Worm (Caenorhabditis elegans) whole organism, L1 larva: Measurements from ENCODE around the gene str-37.
A peak's percentile ranks its signal among the peaks of the same experiment; 100 is the strongest.

Source experiments
- C16A3.4 ChIP-seq: fragments of 150-350 bp; optimal IDR thresholded peaks from 2 replicates; lab custom pipeline; 2014; ENCODE audit warnings: missing biosample characterization, missing genetic modification characterization
- C34B4.2 ChIP-seq: sonication (generic microtip); optimal IDR thresholded peaks from 2 replicates; lab custom pipeline; 2017; ENCODE audit warnings: mild to moderate bottlenecking, missing genetic modification characterization, missing compliant biosample characterization
- Y116A8C.19 ChIP-seq: sonication (generic microtip); optimal IDR thresholded peaks from 2 replicates; lab custom pipeline; 2016; ENCODE audit warnings: missing compliant biosample characterization, missing genetic modification characterization, borderline replicate concordance
- alr-1 ChIP-seq: fragments of 200-800 bp; sonication (Bioruptor generic); optimal IDR thresholded peaks from 2 replicates; lab custom pipeline; 2018; ENCODE audit warnings: borderline replicate concordance, mild to moderate bottlenecking, missing genetic modification characterization, missing compliant biosample characterization
- blmp-1 ChIP-seq: fragments of 150-350 bp; optimal IDR thresholded peaks from 2 replicates; lab custom pipeline; 2014; ENCODE audit warnings: missing biosample characterization, missing genetic modification characterization
- ceh-63 ChIP-seq: fragments of 200-800 bp; sonication (Bioruptor generic); optimal IDR thresholded peaks from 2 replicates; lab custom pipeline; 2018; ENCODE audit warnings: mild to moderate bottlenecking, missing genetic modification characterization, missing compliant biosample characterization
- ceh-88 ChIP-seq: fragments of 200-800 bp; sonication (Bioruptor generic); IDR thresholded peaks from 2 replicates; pipeline ENCODE4 v1.3.6; 2022; ENCODE audit warnings: missing genetic modification characterization, missing compliant biosample characterization
- dpl-1 ChIP-seq, 3 experiments: fragments of 150-350 bp in 2 of 3; sonication (generic microtip) in 1 of 3; optimal IDR thresholded peaks; 2 replicates each; lab custom pipeline; 2014 to 2017; ENCODE audit warnings: missing biosample characterization in 3 of 3, missing genetic modification characterization in 3 of 3, missing genetic modification reagents in 3 of 3
- dsc-1 ChIP-seq: sonication (generic microtip); optimal IDR thresholded peaks from 2 replicates; lab custom pipeline; 2016; ENCODE audit warnings: mild to moderate bottlenecking, missing genetic modification characterization, missing compliant biosample characterization
- efl-1 ChIP-seq, 4 experiments: fragments of 150-350 bp; optimal IDR thresholded peaks in 3 of 4; peaks in 1 of 4; 1 replicate in 1 of 4; 2 replicates in 3 of 4; lab custom pipeline; 2014; ENCODE audit warnings: missing biosample characterization in 2 of 4, missing genetic modification characterization in 2 of 4, missing genetic modification reagents in 2 of 4
- efl-3 ChIP-seq: fragments of 200-800 bp; sonication (Bioruptor generic); optimal IDR thresholded peaks from 2 replicates; lab custom pipeline; 2018; ENCODE audit warnings: mild to moderate bottlenecking, missing genetic modification characterization, missing compliant biosample characterization
- egl-13 ChIP-seq: sonication (generic microtip); optimal IDR thresholded peaks from 2 replicates; lab custom pipeline; 2016; ENCODE audit warnings: missing genotype, missing genetic modification reagents, missing genetic modification characterization, missing compliant biosample characterization
- elt-2 ChIP-seq: sonication (generic microtip); optimal IDR thresholded peaks from 2 replicates; lab custom pipeline; 2016; ENCODE audit warnings: missing genetic modification characterization, mild to moderate bottlenecking, inconsistent platforms, missing compliant biosample characterization, missing genetic modification reagents
- elt-3 ChIP-seq, 6 experiments: fragments of 150-350 bp in 1 of 6; sonication (generic microtip); optimal IDR thresholded peaks; 2 replicates each; lab custom pipeline; 2017 to 2018; ENCODE audit warnings: missing biosample characterization in 6 of 6, missing genetic modification characterization in 6 of 6, inconsistent platforms in 1 of 6
- fos-1 ChIP-seq: fragments of 150-350 bp; optimal IDR thresholded peaks from 2 replicates; lab custom pipeline; 2014; ENCODE audit warnings: missing biosample characterization, missing genetic modification characterization
- grh-1 ChIP-seq: fragments of 200-800 bp; sonication (Bioruptor generic); IDR thresholded peaks from 2 replicates; pipeline ENCODE4 v1.3.6; 2022; ENCODE audit warnings: missing genetic modification reagents, missing genetic modification characterization, missing compliant biosample characterization
- hpl-2 ChIP-seq: fragments of 150-350 bp; optimal IDR thresholded peaks from 2 replicates; lab custom pipeline; 2014; ENCODE audit warnings: missing biosample characterization, missing genetic modification reagents, missing genetic modification characterization
- isw-1 ChIP-seq: fragments of 200-800 bp; sonication (Bioruptor generic); IDR thresholded peaks from 2 replicates; pipeline ENCODE4 v1.3.6; 2022; ENCODE audit warnings: missing genetic modification characterization, missing compliant biosample characterization
- lin-14 ChIP-seq: fragments of 200-800 bp; sonication (Bioruptor generic); optimal IDR thresholded peaks from 2 replicates; lab custom pipeline; 2018; ENCODE audit warnings: mild to moderate bottlenecking, missing genetic modification characterization, moderate library complexity, missing compliant biosample characterization
- lin-35 ChIP-seq, 2 experiments: fragments of 150-350 bp; optimal IDR thresholded peaks; 2 replicates each; lab custom pipeline; 2014; ENCODE audit warnings: missing biosample characterization in 2 of 2, missing genetic modification characterization in 2 of 2, missing genetic modification reagents in 2 of 2
- lsy-2 ChIP-seq, 2 experiments: fragments of 150-350 bp; optimal IDR thresholded peaks; 2 replicates each; lab custom pipeline; 2014; ENCODE audit warnings: missing biosample characterization in 2 of 2, missing genetic modification characterization in 2 of 2
- mab-9 ChIP-seq: fragments of 200-800 bp; sonication (Bioruptor generic); IDR thresholded peaks from 2 replicates; pipeline ENCODE4 v1.3.6; 2022; ENCODE audit warnings: missing genetic modification reagents, missing genetic modification characterization, missing compliant biosample characterization
- mef-2 ChIP-seq: fragments of 150-350 bp; optimal IDR thresholded peaks from 2 replicates; lab custom pipeline; 2014; ENCODE audit warnings: missing biosample characterization, missing genetic modification characterization
- nhr-237 ChIP-seq: fragments of 150-350 bp; optimal IDR thresholded peaks from 2 replicates; lab custom pipeline; 2014; ENCODE audit warnings: missing biosample characterization, missing genetic modification characterization
- nhr-28 ChIP-seq: fragments of 150-350 bp; optimal IDR thresholded peaks from 2 replicates; lab custom pipeline; 2014; ENCODE audit warnings: missing biosample characterization, missing genetic modification characterization
- nhr-71 ChIP-seq: sonication (generic microtip); optimal IDR thresholded peaks from 2 replicates; lab custom pipeline; 2016; ENCODE audit warnings: mild to moderate bottlenecking, missing genetic modification characterization, moderate library complexity, missing compliant biosample characterization
- nhr-77 ChIP-seq: fragments of 150-350 bp; optimal IDR thresholded peaks from 2 replicates; lab custom pipeline; 2014; ENCODE audit warnings: missing biosample characterization, missing genetic modification characterization
- pax-3 ChIP-seq: fragments of 200-800 bp; sonication (Bioruptor generic); optimal IDR thresholded peaks from 2 replicates; lab custom pipeline; 2018; ENCODE audit warnings: mild to moderate bottlenecking, missing genetic modification characterization, moderate library complexity, missing compliant biosample characterization
- rnt-1 ChIP-seq: sonication (generic microtip); optimal IDR thresholded peaks from 2 replicates; lab custom pipeline; 2016; ENCODE audit warnings: mild to moderate bottlenecking, missing genetic modification characterization, moderate library complexity, missing compliant biosample characterization
- skn-1 ChIP-seq: fragments of 150-350 bp; optimal IDR thresholded peaks from 2 replicates; lab custom pipeline; 2014; ENCODE audit warnings: missing biosample characterization, missing genetic modification characterization
- snpc-4 ChIP-seq: fragments of 150-350 bp; optimal IDR thresholded peaks from 2 replicates; lab custom pipeline; 2014; ENCODE audit warnings: missing biosample characterization, missing genetic modification characterization
- snu-23 ChIP-seq: sonication (generic microtip); optimal IDR thresholded peaks from 2 replicates; lab custom pipeline; 2016; ENCODE audit warnings: missing genetic modification characterization, missing compliant biosample characterization
- tlp-1 ChIP-seq: fragments of 150-350 bp; optimal IDR thresholded peaks from 2 replicates; lab custom pipeline; 2014; ENCODE audit warnings: missing biosample characterization, missing genetic modification characterization
- vab-15 ChIP-seq: sonication (generic microtip); optimal IDR thresholded peaks from 2 replicates; lab custom pipeline; 2017; ENCODE audit warnings: missing genotype, mild to moderate bottlenecking, missing genetic modification characterization, missing compliant biosample characterization
- zip-4 ChIP-seq: fragments of 200-800 bp; sonication (Bioruptor generic); optimal IDR thresholded peaks from 2 replicates; lab custom pipeline; 2018; ENCODE audit warnings: mild to moderate bottlenecking, missing genetic modification characterization, moderate library complexity, missing compliant biosample characterization
- ztf-11 ChIP-seq, 2 experiments: sonication (generic microtip); optimal IDR thresholded peaks; 2 replicates each; lab custom pipeline; 2016 to 2017; ENCODE audit warnings: missing genetic modification characterization in 2 of 2, missing biosample characterization in 1 of 2, missing compliant biosample characterization in 1 of 2
- ztf-4 ChIP-seq: fragments of 150-350 bp; optimal IDR thresholded peaks from 2 replicates; lab custom pipeline; 2014; ENCODE audit warnings: missing biosample characterization, missing genetic modification characterization

The str-37 gene

ce11 chrV:13299398-13299797 is 28.2 kb upstream of the str-37 start:
- peak; percentile 60 for TF ChIP-seq pax-3
- TF ChIP-seq efl-1 (optimal IDR thresholded peaks at IDR 0.05; lab: Kevin White, UChicago) = no peak
- TF ChIP-seq efl-1 (GFP tag; optimal IDR thresholded peaks at IDR 0.05 in 1 of 2; lab: Kevin White, UChicago) = peak in 1 of 2 experiments; percentile 65
- TF ChIP-seq snpc-4 (tag; lab: Kevin White, UChicago) = no peak
- TF ChIP-seq C34B4.2 (tag; lab: Kevin White, UChicago) = no peak
- no peak for TF ChIP-seq Y116A8C.19
- TF ChIP-seq tlp-1 (tag; lab: Kevin White, UChicago) = no peak
- TF ChIP-seq nhr-77 (tag; lab: Kevin White, UChicago) = no peak
- TF ChIP-seq fos-1 (tag; lab: Kevin White, UChicago) = no peak
- TF ChIP-seq zip-4 (GFP tag; lab: Kevin White, UChicago) = no peak
- TF ChIP-seq ztf-11 (tag; optimal IDR thresholded peaks at IDR 0.05; lab: Kevin White, UChicago) = no peak

- no peak for TF ChIP-seq hpl-2 (GFP tag; lab: Kevin White, UChicago)
- TF ChIP-seq elt-3 (tag; optimal IDR thresholded peaks at IDR 0.05; lab: Kevin White, UChicago) = no peak
- TF ChIP-seq efl-3 (GFP tag; lab: Kevin White, UChicago) = no peak
- TF ChIP-seq lin-14 (GFP tag; lab: Kevin White, UChicago) = peak; percentile 36
Measured at ce11 chrV:13300492-13300891, 27.1 kb upstream of the str-37 start.

- TF ChIP-seq elt-3 (tag; optimal IDR thresholded peaks at IDR 0.05; lab: Kevin White, UChicago) (peak in 1 of 6 experiments; percentile 13), blmp-1 (tag; lab: Kevin White, UChicago) (peak; percentile 38), nhr-28 (tag; lab: Kevin White, UChicago) (no peak), pax-3 (peak; percentile 2)
Measured at ce11 chrV:13301443-13301842, 26.1 kb upstream of the str-37 start, which contains the start of gene ceh-79. ceh-79 (plus strand) TSS chrV:13301833.

- TF ChIP-seq elt-2 (peak; percentile 72), dsc-1 (tag; lab: Kevin White, UChicago) (no peak)
- TF ChIP-seq, all 84 proteins: peak for 1
Measured at ce11 chrV:13304663-13305188, 22.8 kb upstream of the str-37 start, which contains the start of gene C26E1.2. C26E1.2 (plus strand) TSS chrV:13305138.

- no peak for TF ChIP-seq elt-3 (tag; optimal IDR thresholded peaks at IDR 0.05; lab: Kevin White, UChicago)
- no peak for TF ChIP-seq ceh-88
- no peak for TF ChIP-seq mab-9 (GFP tag; lab: Robert Waterston, UW)
- no peak for TF ChIP-seq nhr-28 (tag; lab: Kevin White, UChicago)
- TF ChIP-seq nhr-71 (tag; lab: Kevin White, UChicago) = no peak
- TF ChIP-seq ztf-4 (tag; lab: Kevin White, UChicago) = no peak
- no peak for TF ChIP-seq skn-1 (tag; lab: Kevin White, UChicago)
- no peak for TF ChIP-seq nhr-77 (tag; lab: Kevin White, UChicago)
- TF ChIP-seq nhr-237 (tag; lab: Kevin White, UChicago) = no peak
- no peak for TF ChIP-seq efl-3 (GFP tag; lab: Kevin White, UChicago)
- TF ChIP-seq egl-13 (tag; lab: Kevin White, UChicago) = no peak
Measured at ce11 chrV:13308616-13309015, 18.9 kb upstream of the str-37 start, which contains the start of gene C50B6.1. C50B6.1 (plus strand) TSS chrV:13308916.

- TF ChIP-seq ceh-63 (GFP tag; lab: Kevin White, UChicago) (no peak), mef-2 (tag; lab: Kevin White, UChicago) (no peak), elt-3 (tag; optimal IDR thresholded peaks at IDR 0.05; lab: Kevin White, UChicago) (no peak)
Measured at ce11 chrV:13309806-13310205, 17.8 kb upstream of the str-37 start.

- TF ChIP-seq dpl-1 (GFP tag; optimal IDR thresholded peaks at IDR 0.05; lab: Kevin White, UChicago) (peak; percentile 72 to 90 (median 85)), lin-14 (GFP tag; lab: Kevin White, UChicago) (no peak), isw-1 (no peak), C16A3.4 (tag; lab: Kevin White, UChicago) (peak; percentile 47), efl-1 (optimal IDR thresholded peaks at IDR 0.05; lab: Kevin White, UChicago) (peak; percentile 81 to 88), efl-1 (GFP tag; optimal IDR thresholded peaks at IDR 0.05 in 1 of 2; lab: Kevin White, UChicago) (peak; percentile 79 to 97), rnt-1 (peak; percentile 45), vab-15 (tag; lab: Kevin White, UChicago) (no peak), lsy-2 (tag; optimal IDR thresholded peaks at IDR 0.05; lab: Kevin White, UChicago) (peak in 1 of 2 experiments; percentile 38), snu-23 (GFP tag; lab: Kevin White, UChicago) (peak; percentile 2), lin-35 (GFP tag; optimal IDR thresholded peaks at IDR 0.05; lab: Kevin White, UChicago) (peak; percentile 71 to 90), blmp-1 (tag; lab: Kevin White, UChicago) (peak; percentile 5), alr-1 (tag; lab: Kevin White, UChicago) (no peak), grh-1 (GFP tag; lab: Robert Waterston, UW) (no peak)
Measured at ce11 chrV:13312210-13312676, 15.3 kb upstream of the str-37 start, which contains the start of gene nasp-2. nasp-2 (minus strand) TSS chrV:13312260.
